Worm (Caenorhabditis elegans): Measurements from ENCODE around the gene T01G1.2.

DNA sequence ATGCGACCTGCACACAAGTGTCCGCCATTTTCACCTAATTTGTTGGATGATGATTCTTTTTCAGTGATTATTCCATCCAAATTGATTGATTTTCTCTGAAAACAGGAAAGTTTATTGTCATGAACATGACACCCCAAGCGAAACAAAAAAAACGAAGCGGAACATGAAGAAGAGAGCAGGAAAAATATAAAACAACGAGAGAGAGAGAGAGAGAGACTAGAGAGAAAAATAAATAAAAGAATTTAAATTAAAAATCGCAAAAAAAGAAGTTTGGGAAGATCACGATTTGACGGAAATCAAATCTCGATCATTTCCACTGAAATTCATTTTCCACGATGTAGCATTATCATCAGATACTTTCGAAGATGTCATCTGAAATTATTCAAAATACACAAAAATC lies 5.6 kb downstream of the T01G1.2 start, which contains the start of gene klp-12:
- no peak for TF ChIP-seq klf-2 (GFP tag; conservative IDR thresholded peaks at IDR 0.05)
- no peak for TF ChIP-seq ref-1 (GFP tag; conservative IDR thresholded peaks at IDR 0.05)
- TF ChIP-seq ztf-29 (GFP tag; IDR thresholded peaks at IDR 0.05), result no peak

All from whole organism, midembryonic.